Worm (Caenorhabditis elegans): ENCODE results near the gene srw-100.

srw-100 gene

ce11 chrV:1713761-1714160 lies 2.8 kb downstream of the srw-100 start:
- TF ChIP-seq egl-43 (GFP tag; IDR thresholded peaks at IDR 0.05), result peak; percentile 84
- peak; percentile 26; the same call in 1 of the 2 replicates for TF ChIP-seq D1046.2 (GFP tag; IDR thresholded peaks at IDR 0.05)
- peak; percentile 47; the same call in 1 of the 2 replicates for TF ChIP-seq lin-29 (GFP tag; IDR thresholded peaks at IDR 0.05)
- peak; percentile 92; the same call in 1 of the 2 replicates for TF ChIP-seq F44E2.7 (GFP tag; IDR thresholded peaks at IDR 0.05)
- TF ChIP-seq php-3 (GFP tag; IDR thresholded peaks at IDR 0.05), result peak; percentile 24; the same call in 1 of the 2 replicates
- TF ChIP-seq F26F4.8 (GFP tag; conservative IDR thresholded peaks at IDR 0.05), result peak; percentile 86
- TF ChIP-seq ceh-44 (GFP tag; IDR thresholded peaks at IDR 0.05), result 0 out of 2 replicates have a peak, but pooled peaks have one; percentile 31
- TF ChIP-seq zfp-3 (GFP tag; conservative IDR thresholded peaks at IDR 0.05), result 0 out of 2 replicates have a peak, but pooled peaks have one; percentile 28
- TF ChIP-seq ZK337.2 (GFP tag; IDR thresholded peaks at IDR 0.05), result peak; percentile 6; the same call in 1 of the 2 replicates
- TF ChIP-seq Y48G9A.11 (GFP tag; IDR thresholded peaks at IDR 0.05), result peak; percentile 47; the same call in 1 of the 2 replicates
- peak; percentile 66 for TF ChIP-seq saeg-2 (GFP tag; IDR thresholded peaks at IDR 0.05)
- peak; percentile 58; the same call in 1 of the 2 replicates for TF ChIP-seq mdt-29 (GFP tag; IDR thresholded peaks at IDR 0.05)
- TF ChIP-seq Y75B8A.6 (GFP tag; IDR thresholded peaks at IDR 0.05), result 0 out of 2 replicates have a peak, but pooled peaks have one; percentile 28
- 0 out of 2 replicates have a peak, but pooled peaks have one; percentile 57 for TF ChIP-seq tag-97 (GFP tag; IDR thresholded peaks at IDR 0.05)
- TF ChIP-seq daf-8 (GFP tag; IDR thresholded peaks at IDR 0.05), result 0 out of 2 replicates have a peak, but pooled peaks have one; percentile 28
- peak in 1 of 2 experiments; percentile 93; a peak in 2 of 4 replicates for TF ChIP-seq madf-5 (GFP tag; IDR thresholded peaks at IDR 0.05)
- peak; percentile 8; the same call in 1 of the 2 replicates for TF ChIP-seq lim-7 (GFP tag; IDR thresholded peaks at IDR 0.05)

- no peak for TF ChIP-seq lim-7 (GFP tag; IDR thresholded peaks at IDR 0.05)
- TF ChIP-seq T20F7.1 (GFP tag; optimal IDR thresholded peaks at IDR 0.05), result no peak
- TF ChIP-seq madf-5 (GFP tag; IDR thresholded peaks at IDR 0.05), result no peak
Observed at ce11 chrV:1716892-1717291, 5.9 kb downstream of the srw-100 start, which contains the start of gene srw-103. TSS of gene srw-103 (plus strand) at chrV:1717192.

ce11 chrV:1718232-1718631 lies 7.2 kb downstream of the srw-100 start:
- TF ChIP-seq ces-1 (GFP tag; optimal IDR thresholded peaks at IDR 0.05) (peak; percentile 5), unc-62 (GFP tag; optimal IDR thresholded peaks at IDR 0.05 in 1 of 2) (no peak), unc-62 (tag; optimal IDR thresholded peaks at IDR 0.05) (no peak)

- TF ChIP-seq egl-27 (tag; optimal IDR thresholded peaks at IDR 0.05) (no peak), sdz-12 (GFP tag; optimal IDR thresholded peaks at IDR 0.05) (no peak), duxl-1 (tag; optimal IDR thresholded peaks at IDR 0.05; ENCODE audit: poor library complexity) (no peak), mdt-29 (GFP tag; IDR thresholded peaks at IDR 0.05) (no peak), madf-5 (GFP tag; IDR thresholded peaks at IDR 0.05) (no peak), php-3 (GFP tag; IDR thresholded peaks at IDR 0.05) (no peak), F26F4.8 (GFP tag; conservative IDR thresholded peaks at IDR 0.05) (no peak), aly-2 (tag; optimal IDR thresholded peaks at IDR 0.05) (no peak), vab-7 (GFP tag; IDR thresholded peaks at IDR 0.05) (no peak), T26A8.4 (GFP tag; IDR thresholded peaks at IDR 0.05) (no peak), lin-15B (tag; optimal IDR thresholded peaks at IDR 0.05) (no peak), lir-3 (tag; optimal IDR thresholded peaks at IDR 0.05) (no peak)
Observed at ce11 chrV:1719927-1720326, 8.9 kb downstream of the srw-100 start, which contains the start of gene srw-102. TSS of gene srw-102 (plus strand) at chrV:1720227.

- no peak for TF ChIP-seq mxl-2 (GFP tag; conservative IDR thresholded peaks at IDR 0.05)
- TF ChIP-seq lin-39 (tag; optimal IDR thresholded peaks at IDR 0.05), result no peak
- no peak for TF ChIP-seq dmd-9 (GFP tag; IDR thresholded peaks at IDR 0.05)
- no peak for TF ChIP-seq lsy-2 (tag; optimal IDR thresholded peaks at IDR 0.05)
- no peak for TF ChIP-seq zfp-3 (GFP tag; conservative IDR thresholded peaks at IDR 0.05)
- no peak for TF ChIP-seq nhr-41 (GFP tag; IDR thresholded peaks at IDR 0.05)
- TF ChIP-seq ceh-28 (tag; optimal IDR thresholded peaks at IDR 0.05), result no peak
- no peak for TF ChIP-seq tag-97 (GFP tag; IDR thresholded peaks at IDR 0.05)
- no peak for TF ChIP-seq ztf-11 (tag; optimal IDR thresholded peaks at IDR 0.05)
- no peak for TF ChIP-seq nhr-11 (tag; optimal IDR thresholded peaks at IDR 0.05)
- no peak for TF ChIP-seq daf-16 (GFP tag; optimal IDR thresholded peaks at IDR 0.05)
- TF ChIP-seq daf-16 (tag; optimal IDR thresholded peaks at IDR 0.05), result no peak
- TF ChIP-seq ztf-7 (tag; optimal IDR thresholded peaks at IDR 0.05), result no peak
- TF ChIP-seq nhr-42 (GFP tag; IDR thresholded peaks at IDR 0.05), result no peak
- TF ChIP-seq set-16 (GFP tag; IDR thresholded peaks at IDR 0.05), result no peak
- no peak for TF ChIP-seq ama-1 (optimal IDR thresholded peaks at IDR 0.05)
Observed at ce11 chrV:1721966-1722365, 11.0 kb downstream of the srw-100 start, which contains the start of gene srw-101. TSS of gene srw-101 (plus strand) at chrV:1722266.
